Worm (Caenorhabditis elegans) whole organism, L4 larva: ENCODE results near the gene Y57G11C.23.

Source experiments
- ZK546.5 ChIP-seq, 2 experiments: sonication (generic microtip); optimal IDR thresholded peaks; 2 replicates each; lab custom pipeline; 2017; ENCODE audit warnings: missing biosample characterization in 2 of 2, missing genetic modification characterization in 2 of 2
- ama-1 ChIP-seq: fragments of 150-350 bp; optimal IDR thresholded peaks from 2 replicates; lab custom pipeline; 2014; ENCODE audit warnings: inconsistent platforms, mixed read lengths
- daf-16 ChIP-seq, 3 experiments: sonication (generic microtip); optimal IDR thresholded peaks; 2 replicates each; lab custom pipeline; 2016 to 2017; ENCODE audit warnings: missing genetic modification characterization in 3 of 3, missing genetic modification reagents in 3 of 3, mild to moderate bottlenecking in 2 of 3, missing compliant biosample characterization in 2 of 3, missing biosample characterization in 1 of 3, moderate library complexity in 1 of 3
- mdt-29 ChIP-seq: fragments of 200-800 bp; sonication (Bioruptor generic); IDR thresholded peaks from 2 replicates; pipeline ENCODE4 v1.3.6; 2022; ENCODE audit warnings: missing genetic modification reagents, missing genetic modification characterization, missing compliant biosample characterization
- nhr-10 ChIP-seq: fragments of 150-350 bp; optimal IDR thresholded peaks from 2 replicates; lab custom pipeline; 2014; ENCODE audit warnings: missing biosample characterization, missing genetic modification characterization
- nhr-77 ChIP-seq: fragments of 150-350 bp; optimal IDR thresholded peaks from 2 replicates; lab custom pipeline; 2014; ENCODE audit warnings: missing biosample characterization, missing genetic modification characterization
- pha-4 ChIP-seq, 2 experiments: fragments of 150-350 bp in 1 of 2; fragments of 200-800 bp in 1 of 2; sonication (Bioruptor generic) in 1 of 2; IDR thresholded peaks in 1 of 2; optimal IDR thresholded peaks in 1 of 2; 2 replicates each; pipeline versions ENCODE4 v1.3.6 to Lab custom; 2014 to 2022; ENCODE audit warnings: missing genetic modification characterization in 2 of 2, missing genetic modification reagents in 2 of 2, missing biosample characterization in 1 of 2, missing compliant biosample characterization in 1 of 2
- unc-39 ChIP-seq: sonication (generic microtip); optimal IDR thresholded peaks from 2 replicates; lab custom pipeline; 2017; ENCODE audit warnings: missing biosample characterization, missing genetic modification characterization
- vab-7 ChIP-seq: fragments of 200-800 bp; sonication (Bioruptor generic); IDR thresholded peaks from 2 replicates; pipeline ENCODE4 v1.3.6; 2022; ENCODE audit warnings: missing genetic modification reagents, missing genetic modification characterization, missing compliant biosample characterization
- ztf-11 ChIP-seq: fragments of 150-350 bp; optimal IDR thresholded peaks from 2 replicates; lab custom pipeline; 2014; ENCODE audit warnings: missing biosample characterization, missing genetic modification characterization

ce11 chrIV:14828218-14828617 lies 33.4 kb downstream of the Y57G11C.23 start:
- no peak for TF ChIP-seq daf-16 (GFP tag; optimal IDR thresholded peaks at IDR 0.05; lab: Kevin White, UChicago)
- no peak for TF ChIP-seq daf-16 (tag; optimal IDR thresholded peaks at IDR 0.05; lab: Kevin White, UChicago)
- no peak for TF ChIP-seq vab-7 (GFP tag; lab: Robert Waterston, UW)
- no peak for TF ChIP-seq nhr-77 (tag; lab: Kevin White, UChicago)
- no peak for TF ChIP-seq pha-4 (GFP tag; IDR thresholded peaks at IDR 0.05; lab: Robert Waterston, UW)
- no peak for TF ChIP-seq pha-4 (tag; optimal IDR thresholded peaks at IDR 0.05; lab: Kevin White, UChicago)
- no peak for TF ChIP-seq ZK546.5 (tag; optimal IDR thresholded peaks at IDR 0.05; lab: Kevin White, UChicago)
- TF ChIP-seq ama-1 = no peak
- no peak for TF ChIP-seq mdt-29 (GFP tag; lab: Robert Waterston, UW)
- no peak for TF ChIP-seq nhr-10 (tag; lab: Kevin White, UChicago)
- no peak for TF ChIP-seq ztf-11 (tag; lab: Kevin White, UChicago)
- TF ChIP-seq unc-39 = no peak
